Fruit fly (Drosophila melanogaster) whole organism, embryonic: ENCODE results near the gene RSG7.
A peak's percentile ranks its signal among the peaks of the same experiment; 100 is the strongest.

ENCODE experiments used
- CG11093 ChIP-seq: fragments of 200-800 bp; sonication (Bioruptor generic); IDR thresholded peaks from 3 replicates; pipeline ENCODE4 v1.3.6; 2022; ENCODE audit warnings: missing biosample characterization, missing genetic modification characterization
- CG11723 ChIP-seq: fragments of 200-800 bp; sonication (Bioruptor generic); optimal IDR thresholded peaks from 2 replicates; lab custom pipeline; 2017; ENCODE audit warnings: missing biosample characterization, mild to moderate bottlenecking, missing genetic modification characterization
- CG12104 ChIP-seq: fragments of 200-800 bp; sonication (Bioruptor generic); optimal IDR thresholded peaks from 3 replicates; lab custom pipeline; 2016; ENCODE audit warnings: missing biosample characterization, missing genetic modification characterization
- CG12769 ChIP-seq: fragments of 200-800 bp; sonication (Bioruptor generic); optimal IDR thresholded peaks from 2 replicates; lab custom pipeline; 2019; ENCODE audit warnings: missing biosample characterization, mild to moderate bottlenecking, missing genetic modification characterization, moderate library complexity
- CG12942 ChIP-seq: fragments of 200-800 bp; sonication (Bioruptor generic); optimal IDR thresholded peaks from 3 replicates; lab custom pipeline; 2016; ENCODE audit warnings: missing biosample characterization, missing genetic modification characterization
- CG13894 ChIP-seq: fragments of 200-800 bp; sonication (Bioruptor generic); optimal IDR thresholded peaks from 3 replicates; lab custom pipeline; 2018; ENCODE audit warnings: missing biosample characterization, mild to moderate bottlenecking, missing genetic modification characterization, moderate library complexity
- CG15601 ChIP-seq: fragments of 200-800 bp; sonication (Bioruptor generic); optimal IDR thresholded peaks from 3 replicates; lab custom pipeline; 2019; ENCODE audit warnings: missing biosample characterization, mild to moderate bottlenecking, missing genetic modification characterization, moderate library complexity
- CG16863 ChIP-seq: fragments of 200-800 bp; sonication (Bioruptor generic); optimal IDR thresholded peaks from 3 replicates; lab custom pipeline; 2016; ENCODE audit warnings: missing biosample characterization, missing genetic modification characterization
- CG34422 ChIP-seq: fragments of 200-800 bp; sonication (Bioruptor generic); IDR thresholded peaks from 3 replicates; pipeline ENCODE4 v1.3.6; 2022; ENCODE audit warnings: missing biosample characterization, missing genetic modification characterization
- CG4730 ChIP-seq: fragments of 200-800 bp; sonication (Bioruptor generic); IDR thresholded peaks from 2 replicates; pipeline ENCODE4 v1.3.6; 2022; ENCODE audit warnings: missing biosample characterization, missing genetic modification characterization
- CG5953 ChIP-seq: fragments of 200-800 bp; sonication (Bioruptor generic); IDR thresholded peaks from 2 replicates; pipeline ENCODE4 v1.3.6; 2022; ENCODE audit warnings: missing biosample characterization, missing genetic modification characterization
- CG7271 ChIP-seq: fragments of 200-800 bp; sonication (Bioruptor generic); optimal IDR thresholded peaks from 2 replicates; lab custom pipeline; 2018; ENCODE audit warnings: missing biosample characterization, mild to moderate bottlenecking, missing genetic modification characterization, moderate library complexity
- CG7745 ChIP-seq: fragments of 200-800 bp; sonication (Bioruptor generic); optimal IDR thresholded peaks from 2 replicates; lab custom pipeline; 2018; ENCODE audit warnings: missing biosample characterization, mild to moderate bottlenecking, missing genetic modification characterization, moderate library complexity
- Deaf1 ChIP-seq: fragments of 200-800 bp; optimal IDR thresholded peaks from 3 replicates; lab custom pipeline; 2019; ENCODE audit warnings: missing biosample characterization, mild to moderate bottlenecking, missing genetic modification characterization, moderate library complexity
- E2f2 ChIP-seq: fragments of 200-800 bp; sonication (Bioruptor generic); IDR thresholded peaks from 2 replicates; pipeline ENCODE4 v1.3.6; 2022; ENCODE audit warnings: missing biosample characterization, missing genetic modification characterization
- Eip74EF ChIP-seq, 2 experiments: fragments of 200-800 bp in 1 of 2; fragments of >200 bp in 1 of 2; sonication (Bioruptor generic) in 1 of 2; optimal IDR thresholded peaks; 2 replicates each; lab custom pipeline; 2017 to 2019; ENCODE audit warnings: missing biosample characterization in 2 of 2, missing genetic modification characterization in 2 of 2, mild to moderate bottlenecking in 1 of 2, moderate library complexity in 1 of 2
- Ets65A ChIP-seq: fragments of 200-800 bp; sonication (Bioruptor generic); peaks from one replicate; lab custom pipeline; 2016; ENCODE audit warnings: missing biosample characterization, missing genetic modification characterization
- GATAe ChIP-seq: fragments of 200-800 bp; sonication (Bioruptor generic); conservative IDR thresholded peaks from 2 replicates; pipeline ENCODE4 v1.3.6; 2022; ENCODE audit warnings: missing biosample characterization, missing genetic modification characterization
- Gsc ChIP-seq: fragments of 200-800 bp; sonication (Bioruptor generic); IDR thresholded peaks from 2 replicates; pipeline ENCODE4 v1.3.6; 2022; ENCODE audit warnings: missing biosample characterization, missing genetic modification characterization
- HmgD ChIP-seq: fragments of 200-800 bp; sonication (Bioruptor generic); optimal IDR thresholded peaks from 3 replicates; lab custom pipeline; 2016; ENCODE audit warnings: missing biosample characterization, missing genetic modification characterization
- Hr78 ChIP-seq, 2 experiments: fragments of 200-800 bp in 1 of 2; fragments of >200 bp in 1 of 2; sonication (Bioruptor generic) in 1 of 2; optimal IDR thresholded peaks; 2 replicates each; lab custom pipeline; 2017 to 2019; ENCODE audit warnings: missing biosample characterization in 2 of 2, missing genetic modification characterization in 2 of 2, mild to moderate bottlenecking in 1 of 2, moderate library complexity in 1 of 2
- MTF-1 ChIP-seq: fragments of 200-800 bp; sonication (Bioruptor generic); optimal IDR thresholded peaks from 2 replicates; lab custom pipeline; 2018; ENCODE audit warnings: missing biosample characterization, mild to moderate bottlenecking, missing genetic modification characterization, borderline replicate concordance
- Max ChIP-seq: fragments of 200-800 bp; sonication (Bioruptor generic); optimal IDR thresholded peaks from 2 replicates; lab custom pipeline; 2016; ENCODE audit warnings: missing biosample characterization, mild to moderate bottlenecking, missing genetic modification characterization
- Med ChIP-seq: fragments of 200-800 bp; sonication (Bioruptor generic); peaks from one replicate; lab custom pipeline; 2016; ENCODE audit warnings: missing biosample characterization, missing genetic modification characterization, mild to moderate bottlenecking, inconsistent platforms, moderate library complexity
- Mrtf ChIP-seq: fragments of 200-800 bp; sonication (Bioruptor generic); IDR thresholded peaks from 3 replicates; pipeline ENCODE4 v1.3.6; 2022; ENCODE audit warnings: missing biosample characterization, missing genetic modification characterization
- NfI ChIP-seq: fragments of 200-800 bp; sonication (Bioruptor generic); optimal IDR thresholded peaks from 3 replicates; lab custom pipeline; 2018; ENCODE audit warnings: missing biosample characterization, mild to moderate bottlenecking, missing genetic modification characterization, moderate library complexity
- Pdp1 ChIP-seq, 2 experiments: fragments of 200-800 bp; sonication (Bioruptor generic); optimal IDR thresholded peaks; 3 replicates each; lab custom pipeline; 2016; ENCODE audit warnings: missing biosample characterization in 2 of 2, missing genetic modification characterization in 2 of 2, mild to moderate bottlenecking in 1 of 2, moderate library complexity in 1 of 2
- Rfx ChIP-seq: fragments of 200-800 bp; sonication (Bioruptor generic); IDR thresholded peaks from 2 replicates; pipeline ENCODE4 v1.3.6; 2022; ENCODE audit warnings: missing biosample characterization, missing genetic modification characterization
- ab ChIP-seq: fragments of 200-800 bp; sonication (Bioruptor generic); optimal IDR thresholded peaks from 2 replicates; lab custom pipeline; 2016; ENCODE audit warnings: missing biosample characterization, missing genetic modification characterization
- btn ChIP-seq: fragments of 200-800 bp; sonication (Bioruptor generic); optimal IDR thresholded peaks from 2 replicates; lab custom pipeline; 2016; ENCODE audit warnings: missing biosample characterization, missing genetic modification characterization
- caup ChIP-seq: fragments of 200-800 bp; sonication (Bioruptor generic); optimal IDR thresholded peaks from 3 replicates; lab custom pipeline; 2017; ENCODE audit warnings: missing biosample characterization, mild to moderate bottlenecking, missing genetic modification characterization, moderate library complexity; ENCODE audit not compliant: severe bottlenecking
- chinmo ChIP-seq: fragments of 200-800 bp; sonication (Bioruptor generic); IDR thresholded peaks from 4 replicates; pipeline ENCODE4 v1.3.6; 2022; ENCODE audit warnings: missing biosample characterization, missing genetic modification characterization; ENCODE audit not compliant: partially characterized antibody
- ci ChIP-seq: fragments of 200-800 bp; sonication (Bioruptor generic); IDR thresholded peaks from 3 replicates; pipeline ENCODE4 v1.3.6; 2022; ENCODE audit warnings: missing biosample characterization, missing genetic modification characterization
- corto ChIP-seq: fragments of 200-800 bp; sonication (Bioruptor generic); optimal IDR thresholded peaks from 2 replicates; lab custom pipeline; 2016; ENCODE audit warnings: missing biosample characterization, mild to moderate bottlenecking, missing genetic modification characterization, moderate library complexity
- crol ChIP-seq: fragments of 200-800 bp; sonication (Bioruptor generic); IDR thresholded peaks from 2 replicates; pipeline ENCODE4 v1.3.6; 2022; ENCODE audit warnings: missing biosample characterization, missing genetic modification characterization
- dysf ChIP-seq: fragments of 200-800 bp; sonication (Bioruptor generic); IDR thresholded peaks from 3 replicates; pipeline ENCODE4 v1.3.6; 2022; ENCODE audit warnings: missing biosample characterization, missing genetic modification characterization
- eve ChIP-seq, 2 experiments: fragments of >200 bp; optimal IDR thresholded peaks; 2 replicates each; lab custom pipeline; 2017; ENCODE audit warnings: missing biosample characterization in 2 of 2, missing genetic modification characterization in 2 of 2
- ham ChIP-seq: fragments of 200-800 bp; sonication (Bioruptor generic); IDR thresholded peaks from 2 replicates; pipeline ENCODE4 v1.3.6; 2022; ENCODE audit warnings: missing biosample characterization, missing genetic modification characterization
- ken ChIP-seq: fragments of 200-800 bp; sonication (Bioruptor generic); IDR thresholded peaks from 3 replicates; pipeline ENCODE4 v1.3.6; 2022; ENCODE audit warnings: missing biosample characterization, missing genetic modification characterization
- oc ChIP-seq: fragments of 200-800 bp; sonication (Bioruptor generic); optimal IDR thresholded peaks from 2 replicates; lab custom pipeline; 2018; ENCODE audit warnings: missing biosample characterization, mild to moderate bottlenecking, missing genetic modification characterization, moderate library complexity
- otp ChIP-seq: fragments of 200-800 bp; sonication (Bioruptor generic); IDR thresholded peaks from 3 replicates; pipeline ENCODE4, ENCODE4 v1.3.6; 2022; ENCODE audit warnings: missing biosample characterization, missing genetic modification characterization
- pfk ChIP-seq: fragments of 200-800 bp; sonication (Bioruptor generic); optimal IDR thresholded peaks from 2 replicates; lab custom pipeline; 2018; ENCODE audit warnings: missing biosample characterization, mild to moderate bottlenecking, missing genetic modification characterization, moderate library complexity
- phol ChIP-seq: fragments of 200-800 bp; sonication (Bioruptor generic); optimal IDR thresholded peaks from 3 replicates; lab custom pipeline; 2018; ENCODE audit warnings: missing biosample characterization, mild to moderate bottlenecking, missing genetic modification characterization, moderate library complexity
- ro ChIP-seq: fragments of 200-800 bp; sonication (Bioruptor generic); IDR thresholded peaks from 2 replicates; pipeline ENCODE4 v1.3.6; 2022; ENCODE audit warnings: missing biosample characterization, missing genetic modification characterization
- row ChIP-seq: fragments of 200-800 bp; sonication (Bioruptor generic); IDR thresholded peaks from 3 replicates; pipeline ENCODE4 v1.3.6; 2022; ENCODE audit warnings: missing biosample characterization, missing genetic modification characterization
- tna ChIP-seq: fragments of 200-800 bp; sonication (Bioruptor generic); IDR thresholded peaks from 2 replicates; pipeline ENCODE4 v1.3.6; 2022; ENCODE audit warnings: missing biosample characterization, missing genetic modification characterization; ENCODE audit not compliant: partially characterized antibody
- vvl ChIP-seq: fragments of 200-800 bp; sonication (Bioruptor generic); IDR thresholded peaks from 2 replicates; pipeline ENCODE4 v1.3.6; 2022; ENCODE audit warnings: missing biosample characterization, missing genetic modification characterization

RSG7 gene

DNA sequence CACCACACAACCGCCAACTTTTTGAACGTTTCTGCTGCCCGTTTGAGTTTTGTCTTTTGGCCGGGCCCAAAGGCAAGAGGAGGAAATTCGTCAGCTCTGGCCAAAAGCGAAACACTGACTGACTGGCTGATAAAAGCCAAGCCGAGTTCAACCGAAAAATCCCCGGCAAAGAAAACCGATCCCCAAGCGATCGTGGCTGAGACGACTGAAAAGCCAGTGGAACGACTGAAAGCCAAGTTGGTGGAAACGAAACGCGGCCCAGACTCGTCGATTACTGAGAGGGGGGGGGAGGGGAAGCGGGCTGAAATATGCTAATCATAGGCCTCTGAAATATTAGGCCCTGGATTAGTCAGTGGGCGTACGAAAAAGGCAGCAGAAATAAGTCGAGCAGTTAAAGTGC, 32.2 kb upstream of the RSG7 start, which contains the start of gene CG13003:
TSS of gene CG13003 (minus strand) at position 120 of the 400 bp plus-strand sequence.
- TF ChIP-seq ro (GFP tag; lab: Robert Waterston, UW) (no peak), CG5953 (GFP tag; lab: Robert Waterston, UW) (no peak), ham (GFP tag; lab: Robert Waterston, UW) (no peak), CG4730 (GFP tag; lab: Robert Waterston, UW) (no peak), Hr78 (GFP tag; optimal IDR thresholded peaks at IDR 0.05; lab: Kevin White, UChicago) (peak in 1 of 2 experiments; percentile 10), Mrtf (GFP tag; lab: Robert Waterston, UW) (no peak), CG16863 (GFP tag; lab: Kevin White, UChicago) (no peak), oc (tag; lab: Kevin White, UChicago) (peak; percentile 54), Gsc (GFP tag; lab: Robert Waterston, UW) (no peak), ab (GFP tag; lab: Kevin White, UChicago) (no peak), GATAe (GFP tag; lab: Robert Waterston, UW) (no peak), row (GFP tag; lab: Robert Waterston, UW) (peak; percentile 11; the same call in 1 of the 3 replicates), caup (GFP tag; lab: Kevin White, UChicago) (no peak), dysf (0 out of 3 replicates have a peak, but pooled peaks have one; percentile 15), Max (no peak), eve (GFP tag; optimal IDR thresholded peaks at IDR 0.05; lab: Kevin White, UChicago) (no peak), tna (GFP tag; lab: Robert Waterston, UW) (0 out of 2 replicates have a peak, but pooled peaks have one; percentile 7), CG11093 (GFP tag; lab: Robert Waterston, UW) (no peak), CG34422 (GFP tag; lab: Robert Waterston, UW) (0 out of 3 replicates have a peak, but pooled peaks have one; percentile 20), Deaf1 (peak; percentile 88), CG7745 (no peak), CG12104 (GFP tag; lab: Kevin White, UChicago) (no peak), CG7271 (tag; lab: Kevin White, UChicago) (no peak), otp (GFP tag; lab: Robert Waterston, UW) (0 out of 3 replicates have a peak, but pooled peaks have one; percentile 45), Pdp1 (GFP tag; optimal IDR thresholded peaks at IDR 0.05; lab: Kevin White, UChicago) (no peak), CG12769 (peak; percentile 80), CG12942 (GFP tag; lab: Kevin White, UChicago) (no peak), chinmo (GFP tag; lab: Robert Waterston, UW) (peak; percentile 63; the same call in 1 of the 4 replicates), CG11723 (GFP tag; lab: Kevin White, UChicago) (no peak), CG13894 (tag; lab: Kevin White, UChicago) (peak; percentile 5), btn (no peak), MTF-1 (GFP tag; lab: Kevin White, UChicago) (no peak), CG15601 (tag; lab: Kevin White, UChicago) (no peak), crol (GFP tag; lab: Robert Waterston, UW) (peak; percentile 69), HmgD (GFP tag; lab: Kevin White, UChicago) (no peak), Eip74EF (GFP tag; optimal IDR thresholded peaks at IDR 0.05; lab: Kevin White, UChicago) (no peak), NfI (GFP tag; lab: Kevin White, UChicago) (no peak), Med (peak; percentile 71), Ets65A (GFP tag; lab: Kevin White, UChicago) (no peak), phol (no peak), E2f2 (GFP tag; lab: Robert Waterston, UW) (peak; percentile 15; the same call in 1 of the 2 replicates), vvl (peak; percentile 91), corto (GFP tag; lab: Kevin White, UChicago) (no peak), ci (GFP tag; lab: Robert Waterston, UW) (peak; percentile 11; the same call in 1 of the 3 replicates), Rfx (GFP tag; lab: Robert Waterston, UW) (peak; percentile 29; the same call in 1 of the 2 replicates), pfk (GFP tag; lab: Kevin White, UChicago) (peak; percentile 94), ken (GFP tag; lab: Robert Waterston, UW) (no peak)
- TF ChIP-seq, all 482 proteins: peak for 18
